Fruit fly (Drosophila melanogaster): ENCODE measurements around the gene CG10165.

- TF ChIP-seq cic (GFP tag; optimal IDR thresholded peaks at IDR 0.05) (no peak), CG7101 (tag; optimal IDR thresholded peaks at IDR 0.05) (no peak), CG11617 (GFP tag; optimal IDR thresholded peaks at IDR 0.05) (no peak), kay (GFP tag; ENCODE audit: borderline replicate concordance) (no peak), CG33017 (tag; optimal IDR thresholded peaks at IDR 0.05) (no peak), Clk (GFP tag; optimal IDR thresholded peaks at IDR 0.05) (no peak), CG5204 (GFP tag; optimal IDR thresholded peaks at IDR 0.05) (peak; percentile 25), CG12768 (GFP tag; optimal IDR thresholded peaks at IDR 0.05) (no peak)
Measured at dm6 chr2L:19517154-19517814, 12.8 kb downstream of the CG10165 start, which contains the start of gene Hasp.
